Worm (Caenorhabditis elegans) whole organism, L4 larva: Measurements from ENCODE around the gene mec-18.

Source experiments
- F37D6.2 ChIP-seq: sonication (generic microtip); optimal IDR thresholded peaks from 2 replicates; lab custom pipeline; 2016; ENCODE audit warnings: mild to moderate bottlenecking, missing genetic modification characterization, missing compliant biosample characterization
- F44E2.7 ChIP-seq: fragments of 200-800 bp; sonication (Bioruptor generic); IDR thresholded peaks from 2 replicates; pipeline ENCODE4 v2.1.2; 2022; ENCODE audit warnings: missing genetic modification characterization, missing compliant biosample characterization
- R02D3.7 ChIP-seq: fragments of 150-350 bp; sonication (generic microtip); optimal IDR thresholded peaks from 3 replicates; lab custom pipeline; 2014; ENCODE audit warnings: missing biosample characterization, missing genetic modification characterization
- aly-2 ChIP-seq: sonication (generic microtip); optimal IDR thresholded peaks from 2 replicates; lab custom pipeline; 2018; ENCODE audit warnings: missing biosample characterization, missing genetic modification characterization
- ama-1 ChIP-seq: fragments of 150-350 bp; optimal IDR thresholded peaks from 2 replicates; lab custom pipeline; 2014; ENCODE audit warnings: inconsistent platforms, mixed read lengths
- arid-1 ChIP-seq: fragments of 200-800 bp; sonication (Bioruptor generic); conservative IDR thresholded peaks from 2 replicates; pipeline ENCODE4 v1.3.6; 2022; ENCODE audit warnings: missing genetic modification reagents, missing genetic modification characterization, missing compliant biosample characterization
- attf-4 ChIP-seq: sonication (generic microtip); optimal IDR thresholded peaks from 3 replicates; lab custom pipeline; 2017; ENCODE audit warnings: missing biosample characterization, missing genetic modification characterization
- ceh-20 ChIP-seq: fragments of 200-800 bp; sonication (Bioruptor generic); IDR thresholded peaks from 2 replicates; pipeline ENCODE4 v1.3.6; 2022; ENCODE audit warnings: missing genetic modification reagents, missing genetic modification characterization, missing compliant biosample characterization
- ceh-62 ChIP-seq: sonication (generic microtip); optimal IDR thresholded peaks from 2 replicates; lab custom pipeline; 2017; ENCODE audit warnings: missing biosample characterization, missing genetic modification characterization
- ceh-82 ChIP-seq: sonication (generic microtip); optimal IDR thresholded peaks from 2 replicates; lab custom pipeline; 2017; ENCODE audit warnings: missing biosample characterization, missing genetic modification characterization
- ces-1 ChIP-seq: fragments of 150-350 bp; sonication (generic microtip); optimal IDR thresholded peaks from 4 replicates; lab custom pipeline; 2014; ENCODE audit warnings: missing biosample characterization, missing genetic modification reagents, missing genetic modification characterization
- cey-2 ChIP-seq: sonication (generic microtip); optimal IDR thresholded peaks from 3 replicates; lab custom pipeline; 2017; ENCODE audit warnings: missing genetic modification characterization, mild to moderate bottlenecking, missing compliant biosample characterization, antibody characterized with exemption, borderline replicate concordance; ENCODE audit not compliant: insufficient read depth
- daf-16 ChIP-seq, 3 experiments: sonication (generic microtip); optimal IDR thresholded peaks; 2 replicates each; lab custom pipeline; 2016 to 2017; ENCODE audit warnings: missing genetic modification characterization in 3 of 3, missing genetic modification reagents in 3 of 3, mild to moderate bottlenecking in 2 of 3, missing compliant biosample characterization in 2 of 3, missing biosample characterization in 1 of 3, moderate library complexity in 1 of 3
- daf-19 ChIP-seq: fragments of 200-800 bp; sonication (Bioruptor generic); conservative IDR thresholded peaks from 2 replicates; pipeline ENCODE4 v1.3.6; 2022; ENCODE audit warnings: missing genetic modification characterization, missing compliant biosample characterization
- dmd-8 ChIP-seq: fragments of 200-800 bp; sonication (Bioruptor generic); IDR thresholded peaks from 2 replicates; pipeline ENCODE4 v1.3.6; 2022; ENCODE audit warnings: missing genetic modification characterization, missing compliant biosample characterization
- duxl-1 ChIP-seq: sonication (generic microtip); optimal IDR thresholded peaks from 2 replicates; lab custom pipeline; 2016; ENCODE audit warnings: mild to moderate bottlenecking, missing genetic modification characterization, moderate library complexity, missing compliant biosample characterization; ENCODE audit not compliant: poor library complexity
- dve-1 ChIP-seq: sonication (generic microtip); optimal IDR thresholded peaks from 2 replicates; lab custom pipeline; 2017; ENCODE audit warnings: antibody characterized with exemption, mild to moderate bottlenecking, missing genetic modification characterization, missing compliant biosample characterization; ENCODE audit not compliant: insufficient read depth
- egl-43 ChIP-seq: fragments of 200-800 bp; sonication (Bioruptor generic); IDR thresholded peaks from 2 replicates; pipeline ENCODE4 v1.3.6; 2022; ENCODE audit warnings: missing genetic modification reagents, missing genetic modification characterization, missing compliant biosample characterization
- fkh-10 ChIP-seq: fragments of 150-350 bp; optimal IDR thresholded peaks from 2 replicates; lab custom pipeline; 2014; ENCODE audit warnings: missing biosample characterization, missing genetic modification reagents, missing genetic modification characterization
- hif-1 ChIP-seq, 2 experiments: sonication (generic microtip); optimal IDR thresholded peaks; 2 replicates each; lab custom pipeline; 2016 to 2017; ENCODE audit warnings: missing compliant biosample characterization in 2 of 2, missing genetic modification characterization in 2 of 2, missing genetic modification reagents in 2 of 2, missing genotype in 2 of 2, mild to moderate bottlenecking in 1 of 2
- hlh-11 ChIP-seq: fragments of 200-800 bp; sonication (Bioruptor generic); optimal IDR thresholded peaks from 2 replicates; lab custom pipeline; 2018; ENCODE audit warnings: mild to moderate bottlenecking, missing genetic modification characterization, missing compliant biosample characterization
- hmg-1.1 ChIP-seq: fragments of 200-800 bp; sonication (Bioruptor generic); IDR thresholded peaks from 2 replicates; pipeline ENCODE4 v1.3.6; 2022; ENCODE audit warnings: missing genetic modification reagents, missing genetic modification characterization, missing compliant biosample characterization
- jun-1 ChIP-seq: fragments of 150-350 bp; optimal IDR thresholded peaks from 2 replicates; lab custom pipeline; 2014; ENCODE audit warnings: missing biosample characterization, missing genetic modification reagents, missing genetic modification characterization
- lim-7 ChIP-seq: fragments of 200-800 bp; sonication (Bioruptor generic); IDR thresholded peaks from 2 replicates; pipeline ENCODE4 v1.3.6; 2022; ENCODE audit warnings: missing genetic modification characterization, missing compliant biosample characterization
- lin-1 ChIP-seq: fragments of 200-800 bp; sonication (Bioruptor generic); IDR thresholded peaks from 2 replicates; pipeline ENCODE4 v1.3.6; 2022; ENCODE audit warnings: missing genetic modification reagents, missing genetic modification characterization, missing compliant biosample characterization
- lin-39 ChIP-seq: fragments of 150-350 bp; optimal IDR thresholded peaks from 2 replicates; lab custom pipeline; 2014; ENCODE audit warnings: missing biosample characterization, missing genetic modification reagents, missing genetic modification characterization
- lir-3 ChIP-seq: sonication (generic microtip); optimal IDR thresholded peaks from 2 replicates; lab custom pipeline; 2016; ENCODE audit warnings: mild to moderate bottlenecking, missing genetic modification characterization, missing compliant biosample characterization
- mep-1 ChIP-seq: fragments of 150-350 bp; sonication (generic microtip); optimal IDR thresholded peaks from 3 replicates; lab custom pipeline; 2014; ENCODE audit warnings: missing biosample characterization, missing genetic modification characterization
- mxl-2 ChIP-seq: fragments of 200-800 bp; sonication (Bioruptor generic); conservative IDR thresholded peaks from 2 replicates; pipeline ENCODE4 v1.3.6; 2022; ENCODE audit warnings: missing genetic modification reagents, missing genetic modification characterization, missing compliant biosample characterization
- nhr-102 ChIP-seq: sonication (generic microtip); optimal IDR thresholded peaks from 2 replicates; lab custom pipeline; 2016; ENCODE audit warnings: mild to moderate bottlenecking, missing genetic modification characterization, moderate library complexity, missing compliant biosample characterization
- nhr-42 ChIP-seq: fragments of 200-800 bp; sonication (Bioruptor generic); IDR thresholded peaks from 2 replicates; pipeline ENCODE4 v1.3.6; 2022; ENCODE audit warnings: missing genetic modification characterization, missing compliant biosample characterization
- nhr-48 ChIP-seq: sonication (generic microtip); optimal IDR thresholded peaks from 2 replicates; lab custom pipeline; 2016; ENCODE audit warnings: mild to moderate bottlenecking, missing genetic modification characterization, missing compliant biosample characterization
- nhr-76 ChIP-seq: fragments of 150-350 bp; optimal IDR thresholded peaks from 2 replicates; lab custom pipeline; 2014; ENCODE audit warnings: missing biosample characterization, missing genetic modification characterization
- pha-4 ChIP-seq, 2 experiments: fragments of 150-350 bp in 1 of 2; fragments of 200-800 bp in 1 of 2; sonication (Bioruptor generic) in 1 of 2; IDR thresholded peaks in 1 of 2; optimal IDR thresholded peaks in 1 of 2; 2 replicates each; pipeline versions ENCODE4 v1.3.6 to Lab custom; 2014 to 2022; ENCODE audit warnings: missing genetic modification characterization in 2 of 2, missing genetic modification reagents in 2 of 2, missing biosample characterization in 1 of 2, missing compliant biosample characterization in 1 of 2
- php-3 ChIP-seq: fragments of 200-800 bp; sonication (Bioruptor generic); IDR thresholded peaks from 2 replicates; pipeline ENCODE4 v1.3.6; 2022; ENCODE audit warnings: missing genetic modification reagents, missing genetic modification characterization, missing compliant biosample characterization
- rbr-2 ChIP-seq: sonication (generic microtip); optimal IDR thresholded peaks from 2 replicates; lab custom pipeline; 2016; ENCODE audit warnings: missing genotype, missing genetic modification characterization, missing compliant biosample characterization
- snpc-1.2 ChIP-seq: fragments of 200-800 bp; sonication (Bioruptor generic); IDR thresholded peaks from 2 replicates; pipeline ENCODE4 v1.3.6; 2022; ENCODE audit warnings: missing genetic modification reagents, missing genetic modification characterization, missing compliant biosample characterization
- snpc-4 ChIP-seq: fragments of 150-350 bp; optimal IDR thresholded peaks from 2 replicates; lab custom pipeline; 2014; ENCODE audit warnings: missing biosample characterization, missing genetic modification characterization
- tra-1 ChIP-seq: fragments of 200-800 bp; sonication (Bioruptor generic); IDR thresholded peaks from 2 replicates; pipeline ENCODE4 v1.3.6; 2022; ENCODE audit warnings: missing genetic modification reagents, missing genetic modification characterization, missing compliant biosample characterization
- unc-62 ChIP-seq, 3 experiments: fragments of 150-350 bp in 1 of 3; sonication (generic microtip); optimal IDR thresholded peaks in 2 of 3; peaks in 1 of 3; 1 replicate in 1 of 3; 2 replicates in 2 of 3; lab custom pipeline; 2014 to 2017; ENCODE audit warnings: missing biosample characterization in 3 of 3, missing genetic modification characterization in 3 of 3, missing genetic modification reagents in 3 of 3, missing genotype in 1 of 3
- vab-7 ChIP-seq: fragments of 200-800 bp; sonication (Bioruptor generic); IDR thresholded peaks from 2 replicates; pipeline ENCODE4 v1.3.6; 2022; ENCODE audit warnings: missing genetic modification reagents, missing genetic modification characterization, missing compliant biosample characterization
- zag-1 ChIP-seq: fragments of 150-350 bp; optimal IDR thresholded peaks from 2 replicates; lab custom pipeline; 2014; ENCODE audit warnings: missing biosample characterization, missing genetic modification characterization
- zfp-2 ChIP-seq: sonication (generic microtip); optimal IDR thresholded peaks from 2 replicates; lab custom pipeline; 2016; ENCODE audit warnings: mild to moderate bottlenecking, missing genetic modification characterization, missing compliant biosample characterization

mec-18 gene

DNA sequence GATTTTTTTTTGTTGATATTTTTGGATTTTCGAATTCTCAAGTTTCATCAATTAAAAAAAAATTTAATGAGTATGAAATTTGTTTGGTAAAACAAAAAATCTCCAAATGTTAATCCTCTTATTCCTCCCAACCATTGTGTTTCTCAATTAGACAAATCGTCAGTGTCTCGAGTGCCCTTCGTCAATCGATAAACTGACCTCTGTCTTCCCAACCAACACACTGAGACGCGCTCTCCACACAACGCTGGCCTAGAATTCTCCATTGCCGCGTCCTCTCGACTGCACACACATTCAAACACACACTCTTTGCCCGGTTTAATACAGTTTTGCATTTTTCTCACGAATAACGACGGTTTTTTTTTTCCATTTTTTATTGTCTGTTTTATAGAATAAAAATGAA is 19.2 kb downstream of the mec-18 start, which contains the start of gene taf-11.1 (continued):
- TF ChIP-seq lin-39: no peak
- TF ChIP-seq F44E2.7: no peak
- TF ChIP-seq hmg-1.1 (GFP tag; lab: Robert Waterston, UW): peak; percentile 47; the same call in 1 of the 2 replicates
- no peak for TF ChIP-seq nhr-102 (tag; lab: Kevin White, UChicago)
- TF ChIP-seq hif-1 (tag; optimal IDR thresholded peaks at IDR 0.05; lab: Kevin White, UChicago): peak in 1 of 2 experiments; percentile 22
- TF ChIP-seq F37D6.2: no peak
- TF ChIP-seq vab-7 (GFP tag; lab: Robert Waterston, UW): no peak
- no peak for TF ChIP-seq arid-1 (GFP tag; lab: Robert Waterston, UW)
- TF ChIP-seq R02D3.7 (tag; lab: Kevin White, UChicago): no peak
- no peak for TF ChIP-seq php-3 (GFP tag; lab: Robert Waterston, UW)
- TF ChIP-seq jun-1 (tag; lab: Kevin White, UChicago): no peak

ce11 chrX:4252047-4252446 is 22.0 kb downstream of the mec-18 start, which contains the start of gene srv-5:
Gene srv-5 (plus strand): TSS chrX:4252347.
- TF ChIP-seq ceh-62 (no peak), mep-1 (tag; lab: Kevin White, UChicago) (no peak), aly-2 (tag; lab: Kevin White, UChicago) (no peak), duxl-1 (no peak), ces-1 (GFP tag; lab: Kevin White, UChicago) (no peak), unc-62 (GFP tag; optimal IDR thresholded peaks at IDR 0.05 in 1 of 2; lab: Kevin White, UChicago) (no peak), unc-62 (tag; optimal IDR thresholded peaks at IDR 0.05; lab: Kevin White, UChicago) (no peak)

- peak in 1 of 2 experiments; percentile 68 for TF ChIP-seq unc-62 (GFP tag; optimal IDR thresholded peaks at IDR 0.05 in 1 of 2; lab: Kevin White, UChicago)
- TF ChIP-seq unc-62 (tag; optimal IDR thresholded peaks at IDR 0.05; lab: Kevin White, UChicago): no peak
- TF ChIP-seq daf-19 (GFP tag; lab: Robert Waterston, UW): no peak
- TF ChIP-seq, all 104 proteins: peak for 1
Measured at ce11 chrX:4248949-4249348, 25.1 kb downstream of the mec-18 start, which contains the start of gene hlh-13. Gene hlh-13 (plus strand): TSS chrX:4249249.

DNA sequence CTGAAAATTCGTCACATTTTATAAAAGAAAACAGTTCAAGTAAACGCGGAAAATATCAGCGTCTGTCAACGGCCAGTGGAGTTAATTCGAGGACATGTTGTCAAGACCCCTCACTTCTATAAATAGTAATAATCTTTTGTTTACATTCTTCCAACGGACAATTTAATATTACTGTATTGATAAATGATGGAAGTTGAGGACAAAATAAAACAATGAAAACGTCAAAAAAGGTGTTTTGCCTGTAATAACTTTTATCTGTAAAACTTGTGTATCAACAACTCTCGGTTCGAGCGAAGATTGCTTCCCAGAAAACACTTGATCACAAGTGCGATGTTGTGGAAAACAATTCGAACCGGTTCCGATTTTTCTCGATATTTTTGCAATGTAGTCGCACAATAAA is 25.6 kb downstream of the mec-18 start:
- TF ChIP-seq attf-4 (tag; lab: Kevin White, UChicago): no peak
- TF ChIP-seq lim-7 (GFP tag; lab: Robert Waterston, UW): no peak
- TF ChIP-seq tra-1 (GFP tag; lab: Robert Waterston, UW): no peak
- no peak for TF ChIP-seq nhr-76 (tag; lab: Kevin White, UChicago)
- TF ChIP-seq zag-1 (tag; lab: Kevin White, UChicago): no peak
- no peak for TF ChIP-seq pha-4 (GFP tag; IDR thresholded peaks at IDR 0.05; lab: Robert Waterston, UW)
- no peak for TF ChIP-seq pha-4 (tag; optimal IDR thresholded peaks at IDR 0.05; lab: Kevin White, UChicago)
- TF ChIP-seq ceh-82: no peak
- TF ChIP-seq mxl-2 (GFP tag; lab: Robert Waterston, UW): no peak
- TF ChIP-seq dve-1 (tag; lab: Kevin White, UChicago): peak; percentile 83
- peak; percentile 28 for TF ChIP-seq nhr-48
- no peak for TF ChIP-seq unc-62 (GFP tag; optimal IDR thresholded peaks at IDR 0.05 in 1 of 2; lab: Kevin White, UChicago)
- no peak for TF ChIP-seq unc-62 (tag; optimal IDR thresholded peaks at IDR 0.05; lab: Kevin White, UChicago)
- TF ChIP-seq nhr-42 (GFP tag; lab: Robert Waterston, UW): no peak
- TF ChIP-seq rbr-2 (tag; lab: Kevin White, UChicago): no peak
- TF ChIP-seq snpc-1.2 (GFP tag; lab: Robert Waterston, UW): no peak
- no peak for TF ChIP-seq lin-1 (GFP tag; lab: Robert Waterston, UW)
- TF ChIP-seq cey-2: no peak
- no peak for TF ChIP-seq dmd-8 (GFP tag; lab: Robert Waterston, UW)
- no peak for TF ChIP-seq ama-1 (lab: Kevin White, UChicago)
- no peak for TF ChIP-seq hmg-1.1 (GFP tag; lab: Robert Waterston, UW)
- no peak for TF ChIP-seq egl-43 (GFP tag; lab: Robert Waterston, UW)
- peak; percentile 31 for TF ChIP-seq nhr-102 (tag; lab: Kevin White, UChicago)
- peak; percentile 63 for TF ChIP-seq hlh-11 (tag; lab: Kevin White, UChicago)
- TF ChIP-seq ceh-20 (GFP tag; lab: Robert Waterston, UW): 0 out of 2 replicates have a peak, but pooled peaks have one; percentile 12
- TF ChIP-seq snpc-4: no peak
- TF ChIP-seq lir-3: no peak
- no peak for TF ChIP-seq daf-16 (GFP tag; optimal IDR thresholded peaks at IDR 0.05; lab: Kevin White, UChicago)
- peak; percentile 100 for TF ChIP-seq daf-16 (tag; optimal IDR thresholded peaks at IDR 0.05; lab: Kevin White, UChicago)
- no peak for TF ChIP-seq zfp-2 (tag; lab: Kevin White, UChicago)
- TF ChIP-seq php-3 (GFP tag; lab: Robert Waterston, UW): peak; percentile 94
- TF ChIP-seq fkh-10 (GFP tag; lab: Kevin White, UChicago): no peak
